Fruit fly (Drosophila melanogaster) S2 (cell line): ENCODE results near the gene Ntf-2r.

Experiments used
- CG8478 ChIP-seq: fragments of >200 bp; optimal IDR thresholded peaks from 2 replicates; lab custom pipeline; 2018
- CTCF ChIP-seq, 2 experiments: fragments of >200 bp; optimal IDR thresholded peaks; 2 replicates each; lab custom pipeline; 2018

- TF ChIP-seq CG8478 (lab: Kevin White, UChicago): no peak
- no peak for TF ChIP-seq CTCF (optimal IDR thresholded peaks at IDR 0.05; lab: Kevin White, UChicago)
Measured at dm6 chr2L:18486828-18487227, 32.4 kb downstream of the Ntf-2r start.
